Worm (Caenorhabditis elegans) whole organism, L1 larva: ENCODE data around the gene C34E10.10.

Experiments
- C04F5.9 ChIP-seq: sonication (generic microtip); optimal IDR thresholded peaks from 2 replicates; lab custom pipeline; 2016; ENCODE audit warnings: missing genetic modification characterization, missing compliant biosample characterization
- F16B12.6 ChIP-seq: fragments of 150-350 bp; optimal IDR thresholded peaks from 2 replicates; lab custom pipeline; 2014; ENCODE audit warnings: missing biosample characterization, missing genetic modification characterization
- aha-1 ChIP-seq: fragments of 150-350 bp; optimal IDR thresholded peaks from 2 replicates; lab custom pipeline; 2014; ENCODE audit warnings: missing biosample characterization, missing genetic modification characterization
- alr-1 ChIP-seq: fragments of 200-800 bp; sonication (Bioruptor generic); optimal IDR thresholded peaks from 2 replicates; lab custom pipeline; 2018; ENCODE audit warnings: borderline replicate concordance, mild to moderate bottlenecking, missing genetic modification characterization, missing compliant biosample characterization
- aly-2 ChIP-seq: fragments of 150-350 bp; optimal IDR thresholded peaks from 2 replicates; lab custom pipeline; 2014; ENCODE audit warnings: missing biosample characterization, missing genetic modification characterization
- ama-1 ChIP-seq: fragments of 150-350 bp; optimal IDR thresholded peaks from 2 replicates; lab custom pipeline; 2014
- blmp-1 ChIP-seq: fragments of 150-350 bp; optimal IDR thresholded peaks from 2 replicates; lab custom pipeline; 2014; ENCODE audit warnings: missing biosample characterization, missing genetic modification characterization
- ceh-8 ChIP-seq: fragments of 200-800 bp; sonication (Bioruptor generic); optimal IDR thresholded peaks from 2 replicates; lab custom pipeline; 2018; ENCODE audit warnings: mild to moderate bottlenecking, missing genetic modification characterization, moderate library complexity, missing compliant biosample characterization
- ceh-82 ChIP-seq, 3 experiments: fragments of 150-350 bp in 1 of 3; sonication (generic microtip) in 2 of 3; optimal IDR thresholded peaks; 2 replicates each; lab custom pipeline; 2014 to 2017; ENCODE audit warnings: missing biosample characterization in 3 of 3, missing genetic modification characterization in 3 of 3
- dpl-1 ChIP-seq, 3 experiments: fragments of 150-350 bp in 2 of 3; sonication (generic microtip) in 1 of 3; optimal IDR thresholded peaks; 2 replicates each; lab custom pipeline; 2014 to 2017; ENCODE audit warnings: missing biosample characterization in 3 of 3, missing genetic modification characterization in 3 of 3, missing genetic modification reagents in 3 of 3
- dsc-1 ChIP-seq: sonication (generic microtip); optimal IDR thresholded peaks from 2 replicates; lab custom pipeline; 2016; ENCODE audit warnings: mild to moderate bottlenecking, missing genetic modification characterization, missing compliant biosample characterization
- efl-1 ChIP-seq, 4 experiments: fragments of 150-350 bp; optimal IDR thresholded peaks in 3 of 4; peaks in 1 of 4; 1 replicate in 1 of 4; 2 replicates in 3 of 4; lab custom pipeline; 2014; ENCODE audit warnings: missing biosample characterization in 2 of 4, missing genetic modification characterization in 2 of 4, missing genetic modification reagents in 2 of 4
- elt-2 ChIP-seq: sonication (generic microtip); optimal IDR thresholded peaks from 2 replicates; lab custom pipeline; 2016; ENCODE audit warnings: missing genetic modification characterization, mild to moderate bottlenecking, inconsistent platforms, missing compliant biosample characterization, missing genetic modification reagents
- elt-3 ChIP-seq, 6 experiments: fragments of 150-350 bp in 1 of 6; sonication (generic microtip); optimal IDR thresholded peaks; 2 replicates each; lab custom pipeline; 2017 to 2018; ENCODE audit warnings: missing biosample characterization in 6 of 6, missing genetic modification characterization in 6 of 6, inconsistent platforms in 1 of 6
- fkh-10 ChIP-seq: sonication (generic microtip); optimal IDR thresholded peaks from 2 replicates; lab custom pipeline; 2017; ENCODE audit warnings: missing biosample characterization, missing genetic modification reagents, missing genetic modification characterization
- fkh-4 ChIP-seq: sonication (generic microtip); optimal IDR thresholded peaks from 2 replicates; lab custom pipeline; 2016; ENCODE audit warnings: missing compliant biosample characterization, missing genetic modification characterization, borderline replicate concordance
- grh-1 ChIP-seq: fragments of 200-800 bp; sonication (Bioruptor generic); IDR thresholded peaks from 2 replicates; pipeline ENCODE4 v1.3.6; 2022; ENCODE audit warnings: missing genetic modification reagents, missing genetic modification characterization, missing compliant biosample characterization
- hpl-2 ChIP-seq: fragments of 150-350 bp; optimal IDR thresholded peaks from 2 replicates; lab custom pipeline; 2014; ENCODE audit warnings: missing biosample characterization, missing genetic modification reagents, missing genetic modification characterization
- irx-1 ChIP-seq: sonication (generic microtip); optimal IDR thresholded peaks from 2 replicates; lab custom pipeline; 2016; ENCODE audit warnings: missing genetic modification characterization, missing compliant biosample characterization
- lin-35 ChIP-seq, 2 experiments: fragments of 150-350 bp; optimal IDR thresholded peaks; 2 replicates each; lab custom pipeline; 2014; ENCODE audit warnings: missing biosample characterization in 2 of 2, missing genetic modification characterization in 2 of 2, missing genetic modification reagents in 2 of 2
- lin-39 ChIP-seq: fragments of 150-350 bp; optimal IDR thresholded peaks from 2 replicates; lab custom pipeline; 2014; ENCODE audit warnings: missing biosample characterization, missing genetic modification reagents, missing genetic modification characterization
- lir-3 ChIP-seq: sonication (generic microtip); optimal IDR thresholded peaks from 2 replicates; lab custom pipeline; 2016; ENCODE audit warnings: mild to moderate bottlenecking, missing genetic modification characterization, moderate library complexity, missing compliant biosample characterization; ENCODE audit not compliant: poor library complexity
- lsy-2 ChIP-seq, 2 experiments: fragments of 150-350 bp; optimal IDR thresholded peaks; 2 replicates each; lab custom pipeline; 2014; ENCODE audit warnings: missing biosample characterization in 2 of 2, missing genetic modification characterization in 2 of 2
- mab-9 ChIP-seq: fragments of 200-800 bp; sonication (Bioruptor generic); IDR thresholded peaks from 2 replicates; pipeline ENCODE4 v1.3.6; 2022; ENCODE audit warnings: missing genetic modification reagents, missing genetic modification characterization, missing compliant biosample characterization
- nhr-12 ChIP-seq: sonication (generic microtip); optimal IDR thresholded peaks from 2 replicates; lab custom pipeline; 2017; ENCODE audit warnings: missing biosample characterization, missing genetic modification characterization
- nhr-19 ChIP-seq: fragments of 200-800 bp; sonication (Bioruptor generic); conservative IDR thresholded peaks from 2 replicates; pipeline ENCODE4 v1.3.6; 2022; ENCODE audit warnings: missing genetic modification characterization, missing compliant biosample characterization
- nhr-20 ChIP-seq: sonication (generic microtip); optimal IDR thresholded peaks from 2 replicates; lab custom pipeline; 2016; ENCODE audit warnings: mild to moderate bottlenecking, missing genetic modification characterization, missing compliant biosample characterization
- nhr-28 ChIP-seq: fragments of 150-350 bp; optimal IDR thresholded peaks from 2 replicates; lab custom pipeline; 2014; ENCODE audit warnings: missing biosample characterization, missing genetic modification characterization
- nhr-71 ChIP-seq: sonication (generic microtip); optimal IDR thresholded peaks from 2 replicates; lab custom pipeline; 2016; ENCODE audit warnings: mild to moderate bottlenecking, missing genetic modification characterization, moderate library complexity, missing compliant biosample characterization
- nhr-77 ChIP-seq: fragments of 150-350 bp; optimal IDR thresholded peaks from 2 replicates; lab custom pipeline; 2014; ENCODE audit warnings: missing biosample characterization, missing genetic modification characterization
- nhr-85 ChIP-seq: sonication (generic microtip); peaks from one replicate; lab custom pipeline; 2016; ENCODE audit warnings: missing genetic modification characterization, inconsistent platforms, missing compliant biosample characterization
- pag-3 ChIP-seq: sonication (generic microtip); optimal IDR thresholded peaks from 2 replicates; lab custom pipeline; 2017; ENCODE audit warnings: missing genetic modification characterization, mild to moderate bottlenecking, missing compliant biosample characterization, antibody characterized with exemption, borderline replicate concordance; ENCODE audit not compliant: insufficient read depth
- pqm-1 ChIP-seq: sonication (generic microtip); optimal IDR thresholded peaks from 3 replicates; lab custom pipeline; 2017; ENCODE audit warnings: missing biosample characterization, missing genetic modification characterization
- rnt-1 ChIP-seq: sonication (generic microtip); optimal IDR thresholded peaks from 2 replicates; lab custom pipeline; 2016; ENCODE audit warnings: mild to moderate bottlenecking, missing genetic modification characterization, moderate library complexity, missing compliant biosample characterization
- skn-1 ChIP-seq: fragments of 150-350 bp; optimal IDR thresholded peaks from 2 replicates; lab custom pipeline; 2014; ENCODE audit warnings: missing biosample characterization, missing genetic modification characterization
- snpc-4 ChIP-seq: fragments of 150-350 bp; optimal IDR thresholded peaks from 2 replicates; lab custom pipeline; 2014; ENCODE audit warnings: missing biosample characterization, missing genetic modification characterization
- sup-37 ChIP-seq: fragments of 200-800 bp; sonication (Bioruptor generic); optimal IDR thresholded peaks from 2 replicates; lab custom pipeline; 2018; ENCODE audit warnings: mild to moderate bottlenecking, missing genetic modification characterization, missing compliant biosample characterization
- unc-30 ChIP-seq: sonication (generic microtip); optimal IDR thresholded peaks from 2 replicates; lab custom pipeline; 2017; ENCODE audit warnings: missing biosample characterization, missing genetic modification characterization
- unc-62 ChIP-seq: fragments of 150-350 bp; optimal IDR thresholded peaks from 2 replicates; lab custom pipeline; 2014; ENCODE audit warnings: missing biosample characterization, missing genetic modification reagents, missing genetic modification characterization
- unc-98 ChIP-seq: fragments of 200-800 bp; sonication (Bioruptor generic); IDR thresholded peaks from 2 replicates; pipeline ENCODE4 v1.3.6; 2022; ENCODE audit warnings: missing genetic modification characterization, missing compliant biosample characterization
- vab-15 ChIP-seq: sonication (generic microtip); optimal IDR thresholded peaks from 2 replicates; lab custom pipeline; 2017; ENCODE audit warnings: missing genotype, mild to moderate bottlenecking, missing genetic modification characterization, missing compliant biosample characterization
- zag-1 ChIP-seq: fragments of 150-350 bp; optimal IDR thresholded peaks from 2 replicates; lab custom pipeline; 2014; ENCODE audit warnings: missing biosample characterization, missing genetic modification characterization
- ztf-4 ChIP-seq: fragments of 150-350 bp; optimal IDR thresholded peaks from 2 replicates; lab custom pipeline; 2014; ENCODE audit warnings: missing biosample characterization, missing genetic modification characterization

C34E10.10 gene

ce11 chrIII:5199577-5199976 lies 28.1 kb downstream of the C34E10.10 start, which contains the start of gene emb-8:
Gene emb-8 (minus strand): TSS chrIII:5199677.
- no peak for TF ChIP-seq zag-1 (tag; lab: Kevin White, UChicago)
- TF ChIP-seq grh-1 (GFP tag; lab: Robert Waterston, UW), result no peak
- no peak for TF ChIP-seq ceh-8
- TF ChIP-seq unc-62 (GFP tag; lab: Kevin White, UChicago), result no peak
- TF ChIP-seq ama-1 (lab: Kevin White, UChicago), result no peak
- no peak for TF ChIP-seq nhr-77
- no peak for TF ChIP-seq rnt-1
- TF ChIP-seq unc-30, result no peak
- TF ChIP-seq hpl-2, result no peak
- no peak for TF ChIP-seq blmp-1 (tag; lab: Kevin White, UChicago)
- TF ChIP-seq nhr-71, result no peak
- no peak for TF ChIP-seq C04F5.9 (tag; lab: Kevin White, UChicago)
- TF ChIP-seq F16B12.6 (tag; lab: Kevin White, UChicago), result no peak
- no peak for TF ChIP-seq lir-3
- no peak for TF ChIP-seq lin-39
- TF ChIP-seq, all 84 proteins: peak for 0

ce11 chrIII:5196298-5197045 lies 31.2 kb downstream of the C34E10.10 start:
- TF ChIP-seq elt-2 (tag; lab: Kevin White, UChicago) (peak; percentile 5), nhr-85 (tag; lab: Kevin White, UChicago) (peak; percentile 62), pqm-1 (tag; lab: Kevin White, UChicago) (no peak), nhr-71 (peak; percentile 13), efl-1 (optimal IDR thresholded peaks at IDR 0.05; lab: Kevin White, UChicago) (peak in 1 of 2 experiments; percentile 0), efl-1 (GFP tag; optimal IDR thresholded peaks at IDR 0.05 in 1 of 2; lab: Kevin White, UChicago) (no peak), aly-2 (peak; percentile 65), ama-1 (lab: Kevin White, UChicago) (peak; percentile 21), ceh-82 (tag; optimal IDR thresholded peaks at IDR 0.05; lab: Kevin White, UChicago) (no peak)

ce11 chrIII:5195690-5196089 lies 32.0 kb downstream of the C34E10.10 start, which contains the start of gene moc-6:
Gene moc-6 (plus strand): TSS chrIII:5195990.
- TF ChIP-seq efl-1 (optimal IDR thresholded peaks at IDR 0.05; lab: Kevin White, UChicago) (no peak), efl-1 (GFP tag; optimal IDR thresholded peaks at IDR 0.05 in 1 of 2; lab: Kevin White, UChicago) (peak in 1 of 2 experiments; percentile 66), unc-98 (GFP tag; lab: Robert Waterston, UW) (no peak), vab-15 (tag; lab: Kevin White, UChicago) (no peak), aha-1 (tag; lab: Kevin White, UChicago) (no peak), skn-1 (no peak), nhr-71 (no peak), lsy-2 (tag; optimal IDR thresholded peaks at IDR 0.05; lab: Kevin White, UChicago) (no peak), unc-62 (GFP tag; lab: Kevin White, UChicago) (no peak), fkh-10 (GFP tag; lab: Kevin White, UChicago) (no peak), elt-3 (tag; optimal IDR thresholded peaks at IDR 0.05; lab: Kevin White, UChicago) (peak in 1 of 6 experiments; percentile 10), nhr-20 (tag; lab: Kevin White, UChicago) (no peak), pag-3 (no peak), nhr-85 (tag; lab: Kevin White, UChicago) (peak; percentile 26), fkh-4 (no peak), blmp-1 (tag; lab: Kevin White, UChicago) (no peak), alr-1 (tag; lab: Kevin White, UChicago) (no peak), snpc-4 (tag; lab: Kevin White, UChicago) (no peak)

ce11 chrIII:5193266-5193665 lies 34.4 kb downstream of the C34E10.10 start:
- peak in 1 of 2 experiments; percentile 54 for TF ChIP-seq lsy-2 (tag; optimal IDR thresholded peaks at IDR 0.05; lab: Kevin White, UChicago)
- no peak for TF ChIP-seq nhr-77
- TF ChIP-seq vab-15 (tag; lab: Kevin White, UChicago), result no peak
- no peak for TF ChIP-seq nhr-19 (GFP tag; lab: Robert Waterston, UW)
- no peak for TF ChIP-seq nhr-28 (tag; lab: Kevin White, UChicago)
- TF ChIP-seq dsc-1 (tag; lab: Kevin White, UChicago), result no peak
- TF ChIP-seq mab-9 (GFP tag; lab: Robert Waterston, UW), result no peak
- TF ChIP-seq nhr-71, result no peak
- TF ChIP-seq nhr-20 (tag; lab: Kevin White, UChicago), result no peak
- TF ChIP-seq fkh-4, result no peak
- no peak for TF ChIP-seq sup-37 (GFP tag; lab: Kevin White, UChicago)
- peak; percentile 26 to 46 (median 27) for TF ChIP-seq dpl-1 (GFP tag; optimal IDR thresholded peaks at IDR 0.05; lab: Kevin White, UChicago)
- TF ChIP-seq ztf-4 (tag; lab: Kevin White, UChicago), result no peak
- no peak for TF ChIP-seq nhr-12 (tag; lab: Kevin White, UChicago)
- peak in 1 of 2 experiments; percentile 53 for TF ChIP-seq lin-35 (GFP tag; optimal IDR thresholded peaks at IDR 0.05; lab: Kevin White, UChicago)
- peak; percentile 12 to 16 for TF ChIP-seq efl-1 (optimal IDR thresholded peaks at IDR 0.05; lab: Kevin White, UChicago)
- TF ChIP-seq efl-1 (GFP tag; optimal IDR thresholded peaks at IDR 0.05 in 1 of 2; lab: Kevin White, UChicago), result peak in 1 of 2 experiments; percentile 7
- no peak for TF ChIP-seq irx-1 (tag; lab: Kevin White, UChicago)
- no peak for TF ChIP-seq unc-98 (GFP tag; lab: Robert Waterston, UW)
- peak; percentile 53 for TF ChIP-seq blmp-1 (tag; lab: Kevin White, UChicago)
